Fruit fly (Drosophila melanogaster): ENCODE measurements around the gene CG32988.

CG32988 gene

DNA sequence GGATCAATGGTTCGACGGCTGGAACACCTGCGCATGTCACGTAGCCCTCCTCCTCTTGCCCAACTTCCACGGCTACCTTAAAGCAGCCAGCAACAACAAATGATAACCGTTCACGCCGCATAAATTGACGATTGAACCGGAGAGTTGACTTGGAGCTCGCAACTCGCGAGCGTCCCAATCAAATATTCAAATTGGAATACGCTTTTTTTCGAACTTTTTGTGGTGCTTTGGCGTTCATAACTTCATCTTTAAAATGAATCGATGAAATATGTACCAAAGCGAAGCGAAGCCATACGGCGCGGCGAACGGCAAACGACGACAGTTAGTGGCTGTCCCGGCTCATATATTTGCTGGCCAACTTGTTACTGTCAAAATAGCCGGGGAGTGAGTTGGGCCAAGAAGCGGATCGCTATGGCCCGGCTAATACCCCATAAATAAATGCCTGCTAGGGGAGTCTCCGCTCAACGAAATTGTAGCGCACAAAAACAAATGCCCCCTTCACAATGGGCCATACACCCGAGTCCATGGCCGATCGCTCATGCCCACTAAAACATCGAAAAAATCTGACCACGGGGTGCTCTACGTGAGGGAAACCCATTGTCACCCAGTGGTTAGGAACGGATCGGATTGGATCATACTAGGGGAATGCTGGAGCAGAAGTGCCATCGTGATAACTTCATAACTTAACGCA is 14.7 kb downstream of the CG32988 start (continued):
- no peak for TF ChIP-seq lbe (GFP tag; optimal IDR thresholded peaks at IDR 0.05)
- TF ChIP-seq Gug (GFP tag; IDR thresholded peaks at IDR 0.05), result no peak

DNA sequence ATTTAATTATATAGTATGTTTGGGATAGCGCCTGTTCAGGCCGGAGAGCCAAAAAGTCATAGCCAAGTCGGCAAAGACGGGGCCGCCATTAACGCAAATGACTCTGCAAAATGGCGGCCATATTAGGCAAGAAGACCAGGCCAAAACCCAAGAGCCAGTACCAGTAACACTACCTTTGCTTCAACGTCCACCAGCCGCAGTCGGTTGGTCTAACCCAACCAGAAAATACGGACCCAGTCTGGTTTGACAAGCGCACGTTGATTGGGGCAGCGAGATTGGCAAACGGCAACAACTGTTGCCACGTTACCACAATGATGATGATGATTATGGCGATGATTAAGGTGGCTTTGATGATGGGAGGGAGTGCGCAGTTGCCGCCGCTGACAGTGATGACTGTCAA is 16.4 kb downstream of the CG32988 start:
- TF ChIP-seq Nf-YB (GFP tag; optimal IDR thresholded peaks at IDR 0.05), result peak; percentile 57
- 0 out of 3 replicates have a peak, but pooled peaks have one; percentile 33 for TF ChIP-seq CG6175 (GFP tag; IDR thresholded peaks at IDR 0.05)
- TF ChIP-seq Nf-YC (tag; optimal IDR thresholded peaks at IDR 0.05), result peak; percentile 78
- no peak for TF ChIP-seq gsb-n (tag; optimal IDR thresholded peaks at IDR 0.05)
- no peak for TF ChIP-seq pros (GFP tag; optimal IDR thresholded peaks at IDR 0.05)
- peak; percentile 61 for TF ChIP-seq CG8478 (optimal IDR thresholded peaks at IDR 0.05)

DNA sequence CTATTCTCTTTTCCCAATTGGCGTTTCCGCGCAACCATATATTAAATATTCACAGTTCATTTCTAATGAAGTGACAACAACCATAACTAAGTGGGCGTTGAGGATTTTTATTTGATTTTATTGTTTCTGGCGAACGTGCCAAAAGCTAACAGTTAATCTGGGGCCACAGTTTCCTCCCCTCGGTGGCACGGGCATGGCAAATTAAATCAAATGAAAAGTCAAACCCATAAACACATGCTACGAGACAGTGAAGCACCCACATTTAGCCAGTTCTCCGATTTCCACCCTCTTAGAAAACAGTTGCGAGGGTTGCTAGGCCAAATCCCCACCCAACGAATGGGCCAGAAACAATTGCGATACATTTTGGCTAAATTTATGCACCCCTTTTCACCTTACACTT is 19.4 kb downstream of the CG32988 start:
- TF ChIP-seq run (tag; optimal IDR thresholded peaks at IDR 0.05), result peak; percentile 37
- TF ChIP-seq CG6854 (GFP tag; optimal IDR thresholded peaks at IDR 0.05), result no peak
- TF ChIP-seq Atf-2 (GFP tag; optimal IDR thresholded peaks at IDR 0.05), result no peak
- no peak for TF ChIP-seq CG18764 (GFP tag; optimal IDR thresholded peaks at IDR 0.05)
- no peak for TF ChIP-seq tup (GFP tag; optimal IDR thresholded peaks at IDR 0.05)
- TF ChIP-seq CG18619 (GFP tag; optimal IDR thresholded peaks at IDR 0.05), result no peak
- no peak for TF ChIP-seq Dbx (GFP tag; IDR thresholded peaks at IDR 0.05)
- TF ChIP-seq so (GFP tag; IDR thresholded peaks at IDR 0.05), result no peak
- TF ChIP-seq CG3281 (GFP tag; optimal IDR thresholded peaks at IDR 0.05), result no peak
- no peak for TF ChIP-seq Lim3 (GFP tag; IDR thresholded peaks at IDR 0.05)
- no peak for TF ChIP-seq CG1233 (GFP tag; optimal IDR thresholded peaks at IDR 0.05)
- TF ChIP-seq ATbp (GFP tag; optimal IDR thresholded peaks at IDR 0.05), result no peak
- no peak for TF ChIP-seq ap (GFP tag; IDR thresholded peaks at IDR 0.05)
- TF ChIP-seq pita (GFP tag; optimal IDR thresholded peaks at IDR 0.05), result no peak
- TF ChIP-seq CG10267 (tag; optimal IDR thresholded peaks at IDR 0.05), result no peak
- TF ChIP-seq CG14710 (tag; optimal IDR thresholded peaks at IDR 0.05), result no peak
- no peak for TF ChIP-seq CG11085 (GFP tag; IDR thresholded peaks at IDR 0.05)
- no peak for TF ChIP-seq Nf-YA (GFP tag; IDR thresholded peaks at IDR 0.05)
- TF ChIP-seq Stat92E (GFP tag; optimal IDR thresholded peaks at IDR 0.05), result no peak
- no peak for TF ChIP-seq CG14050 (GFP tag; IDR thresholded peaks at IDR 0.05)
- no peak for TF ChIP-seq cad (GFP tag; optimal IDR thresholded peaks at IDR 0.05)
- peak in 1 of 2 experiments; percentile 60 for TF ChIP-seq tll (GFP tag; optimal IDR thresholded peaks at IDR 0.05)
- TF ChIP-seq Jarid2 (GFP tag; optimal IDR thresholded peaks at IDR 0.05), result no peak
- peak; percentile 67 for TF ChIP-seq gsb-n (tag; optimal IDR thresholded peaks at IDR 0.05)
- TF ChIP-seq CG1832 (GFP tag; optimal IDR thresholded peaks at IDR 0.05), result no peak
- no peak for TF ChIP-seq disco-r (GFP tag; optimal IDR thresholded peaks at IDR 0.05)
- no peak for TF ChIP-seq lov (optimal IDR thresholded peaks at IDR 0.05)
- TF ChIP-seq lov (GFP tag; IDR thresholded peaks at IDR 0.05), result no peak
- no peak for TF ChIP-seq Hr78 (GFP tag; optimal IDR thresholded peaks at IDR 0.05)
- TF ChIP-seq otp (GFP tag; IDR thresholded peaks at IDR 0.05), result no peak
- TF ChIP-seq twi (tag; optimal IDR thresholded peaks at IDR 0.05), result no peak
- TF ChIP-seq pnt (GFP tag; optimal IDR thresholded peaks at IDR 0.05), result no peak
- TF ChIP-seq vvl (GFP tag; IDR thresholded peaks at IDR 0.05), result 0 out of 2 replicates have a peak, but pooled peaks have one; percentile 28
- no peak for TF ChIP-seq maf-S (GFP tag; optimal IDR thresholded peaks at IDR 0.05)
- no peak for TF ChIP-seq NfI (GFP tag; optimal IDR thresholded peaks at IDR 0.05)
- TF ChIP-seq CG14860 (GFP tag; IDR thresholded peaks at IDR 0.05; ENCODE audit: partially characterized antibody), result no peak
- TF ChIP-seq nerfin-1 (tag; optimal IDR thresholded peaks at IDR 0.05), result peak; percentile 72
- no peak for TF ChIP-seq scrt (GFP tag; optimal IDR thresholded peaks at IDR 0.05)
- TF ChIP-seq pros (GFP tag; optimal IDR thresholded peaks at IDR 0.05), result peak; percentile 48
- TF ChIP-seq CG10979 (tag; optimal IDR thresholded peaks at IDR 0.05), result no peak
